Fruit fly (Drosophila melanogaster): Measurements from ENCODE around the gene Ggt-1.

dm6 chrX:18514767-18515166 is 2.4 kb upstream of the Ggt-1 start, which contains the start of gene CG6470:
- no peak for TF ChIP-seq CTCF (optimal IDR thresholded peaks at IDR 0.05)
- no peak for TF ChIP-seq CG8478 (optimal IDR thresholded peaks at IDR 0.05)
